Fruit fly (Drosophila melanogaster): ENCODE measurements around the gene CG10375.

Gene CG10375

dm6 chr3R:23767417-23767853 lies at the start of gene CG10375, which contains the start of gene CG10214 (continued):
- TF ChIP-seq CG32006 (GFP tag; optimal IDR thresholded peaks at IDR 0.05) (peak; percentile 58), OdsH (GFP tag; optimal IDR thresholded peaks at IDR 0.05) (peak; percentile 71), Sox14 (GFP tag; optimal IDR thresholded peaks at IDR 0.05) (peak; percentile 81), CG6163 (GFP tag; IDR thresholded peaks at IDR 0.05) (peak; percentile 74), Smox (GFP tag; optimal IDR thresholded peaks at IDR 0.05) (peak; percentile 60), net (GFP tag; optimal IDR thresholded peaks at IDR 0.05) (peak; percentile 22), dac (GFP tag; optimal IDR thresholded peaks at IDR 0.05) (peak; percentile 45), acj6 (GFP tag; optimal IDR thresholded peaks at IDR 0.05) (peak; percentile 67), svp (GFP tag) (no peak)

- no peak for TF ChIP-seq CG6163 (GFP tag; IDR thresholded peaks at IDR 0.05)
- no peak for TF ChIP-seq pdm3 (GFP tag; optimal IDR thresholded peaks at IDR 0.05)
- TF ChIP-seq Gug (GFP tag; IDR thresholded peaks at IDR 0.05): no peak
- TF ChIP-seq Sox15 (GFP tag; optimal IDR thresholded peaks at IDR 0.05): no peak
- TF ChIP-seq salr (GFP tag; optimal IDR thresholded peaks at IDR 0.05): no peak
- TF ChIP-seq CG7368 (GFP tag; optimal IDR thresholded peaks at IDR 0.05): no peak
- no peak for TF ChIP-seq dsx (GFP tag; optimal IDR thresholded peaks at IDR 0.05; ENCODE audit: poor library complexity, severe bottlenecking)
- TF ChIP-seq CG3919 (GFP tag; optimal IDR thresholded peaks at IDR 0.05): no peak
- no peak for TF ChIP-seq Ets96B (tag; optimal IDR thresholded peaks at IDR 0.05)
- no peak for TF ChIP-seq CG34406 (GFP tag; optimal IDR thresholded peaks at IDR 0.05)
- no peak for TF ChIP-seq fkh (GFP tag; optimal IDR thresholded peaks at IDR 0.05)
Observed at dm6 chr3R:23718297-23718941, 49.1 kb upstream of the CG10375 start, which contains the start of gene nau. TSS of gene nau (minus strand) at chr3R:23718357.

dm6 chr3R:23721525-23721924 lies 46.0 kb upstream of the CG10375 start, which contains the start of gene CG10232:
TSS of gene CG10232 (minus strand) at chr3R:23721625.
- TF ChIP-seq Met (GFP tag; optimal IDR thresholded peaks at IDR 0.05) (no peak), CG9139 (GFP tag; optimal IDR thresholded peaks at IDR 0.05) (no peak), CG8119 (GFP tag; IDR thresholded peaks at IDR 0.05) (no peak), CG8319 (GFP tag; optimal IDR thresholded peaks at IDR 0.05) (no peak), spab (GFP tag; optimal IDR thresholded peaks at IDR 0.05) (no peak), CG1621 (tag; optimal IDR thresholded peaks at IDR 0.05) (no peak), CG6792 (GFP tag; optimal IDR thresholded peaks at IDR 0.05) (no peak), pdm3 (GFP tag; optimal IDR thresholded peaks at IDR 0.05) (no peak), OdsH (GFP tag; optimal IDR thresholded peaks at IDR 0.05) (no peak), CG6808 (GFP tag; optimal IDR thresholded peaks at IDR 0.05) (no peak), CG3919 (GFP tag; optimal IDR thresholded peaks at IDR 0.05) (no peak), Hr4 (GFP tag; optimal IDR thresholded peaks at IDR 0.05) (no peak), svp (GFP tag) (no peak), CG34406 (GFP tag; optimal IDR thresholded peaks at IDR 0.05) (no peak), cyc (GFP tag; optimal IDR thresholded peaks at IDR 0.05) (no peak), Sox14 (GFP tag; optimal IDR thresholded peaks at IDR 0.05) (no peak), CG7368 (GFP tag; optimal IDR thresholded peaks at IDR 0.05) (no peak), CG32006 (GFP tag; optimal IDR thresholded peaks at IDR 0.05) (no peak), Sox102F (GFP tag; optimal IDR thresholded peaks at IDR 0.05) (no peak)

- TF ChIP-seq Hr39 (GFP tag; optimal IDR thresholded peaks at IDR 0.05): peak; percentile 13
- peak; percentile 6 for TF ChIP-seq Smox (GFP tag; optimal IDR thresholded peaks at IDR 0.05)
- no peak for TF ChIP-seq Hr4 (GFP tag; optimal IDR thresholded peaks at IDR 0.05)
- no peak for TF ChIP-seq ss (GFP tag; optimal IDR thresholded peaks at IDR 0.05)
- peak; percentile 18 for TF ChIP-seq lz (GFP tag; optimal IDR thresholded peaks at IDR 0.05)
- no peak for TF ChIP-seq Eip75B (GFP tag; optimal IDR thresholded peaks at IDR 0.05)
- TF ChIP-seq Ets96B (tag; optimal IDR thresholded peaks at IDR 0.05): no peak
- TF ChIP-seq net (GFP tag; optimal IDR thresholded peaks at IDR 0.05): no peak
- peak; percentile 7 for TF ChIP-seq cyc (GFP tag; optimal IDR thresholded peaks at IDR 0.05)
- peak; percentile 33 for TF ChIP-seq CG31627 (GFP tag; optimal IDR thresholded peaks at IDR 0.05)
- TF ChIP-seq svp (GFP tag): peak; percentile 65
- no peak for TF ChIP-seq CG6792 (GFP tag; optimal IDR thresholded peaks at IDR 0.05)
- peak; percentile 20 for TF ChIP-seq CG3032 (tag; optimal IDR thresholded peaks at IDR 0.05)
- no peak for TF ChIP-seq topi (GFP tag; optimal IDR thresholded peaks at IDR 0.05)
- TF ChIP-seq fkh (GFP tag; optimal IDR thresholded peaks at IDR 0.05): peak; percentile 97
- TF ChIP-seq Ets21C (GFP tag; optimal IDR thresholded peaks at IDR 0.05): no peak
Observed at dm6 chr3R:23721936-23722335, 45.6 kb upstream of the CG10375 start.
